Worm (Caenorhabditis elegans) whole organism, L1 larva: Measurements from ENCODE around the gene nspb-5.
A peak's percentile ranks its signal among the peaks of the same experiment; 100 is the strongest.

ENCODE experiments used
- efl-1 ChIP-seq, 4 experiments: fragments of 150-350 bp; optimal IDR thresholded peaks in 3 of 4; peaks in 1 of 4; 1 replicate in 1 of 4; 2 replicates in 3 of 4; lab custom pipeline; 2014; ENCODE audit warnings: missing biosample characterization in 2 of 4, missing genetic modification characterization in 2 of 4, missing genetic modification reagents in 2 of 4
- nhr-237 ChIP-seq: fragments of 150-350 bp; optimal IDR thresholded peaks from 2 replicates; lab custom pipeline; 2014; ENCODE audit warnings: missing biosample characterization, missing genetic modification characterization
- nhr-77 ChIP-seq: fragments of 150-350 bp; optimal IDR thresholded peaks from 2 replicates; lab custom pipeline; 2014; ENCODE audit warnings: missing biosample characterization, missing genetic modification characterization

ce11 chrIV:6554865-6555264, 44.0 kb upstream of the nspb-5 start:
- no peak for TF ChIP-seq nhr-237 (tag; lab: Kevin White, UChicago)
- no peak for TF ChIP-seq nhr-77
- peak in 1 of 2 experiments; percentile 14 for TF ChIP-seq efl-1 (optimal IDR thresholded peaks at IDR 0.05; lab: Kevin White, UChicago)
- TF ChIP-seq efl-1 (GFP tag; optimal IDR thresholded peaks at IDR 0.05 in 1 of 2; lab: Kevin White, UChicago) = peak in 1 of 2 experiments; percentile 63
